Worm (Caenorhabditis elegans) whole organism, young adult: ENCODE measurements around the gene T10B9.9.
A peak's percentile ranks its signal among the peaks of the same experiment; 100 is the strongest.

ENCODE experiments used
- C17E4.6 ChIP-seq: fragments of 200-800 bp; sonication (Bioruptor generic); IDR thresholded peaks from 2 replicates; pipeline ENCODE4 v1.3.6; 2022; ENCODE audit warnings: missing genetic modification reagents, missing genetic modification characterization, missing compliant biosample characterization
- F10E7.11 ChIP-seq: sonication (generic microtip); optimal IDR thresholded peaks from 2 replicates; lab custom pipeline; 2017; ENCODE audit warnings: mild to moderate bottlenecking, missing genetic modification characterization, moderate library complexity, missing compliant biosample characterization
- F39B2.1 ChIP-seq: fragments of 200-800 bp; sonication (Bioruptor generic); IDR thresholded peaks from 2 replicates; pipeline ENCODE4 v1.3.6; 2022; ENCODE audit warnings: missing genetic modification reagents, missing genetic modification characterization, missing compliant biosample characterization
- K11D2.4 ChIP-seq: fragments of 200-800 bp; sonication (Bioruptor generic); IDR thresholded peaks from 2 replicates; pipeline ENCODE4 v1.3.6; 2022; ENCODE audit warnings: missing genetic modification reagents, missing genetic modification characterization, missing compliant biosample characterization
- Y56A3A.18 ChIP-seq: fragments of 200-800 bp; sonication (Bioruptor generic); IDR thresholded peaks from 2 replicates; pipeline ENCODE4 v1.3.6; 2022; ENCODE audit warnings: missing genetic modification reagents, missing genetic modification characterization, missing compliant biosample characterization
- Y79H2A.3 ChIP-seq: fragments of 200-800 bp; sonication (Bioruptor generic); conservative IDR thresholded peaks from 2 replicates; pipeline ENCODE4 v1.3.6; 2022; ENCODE audit warnings: missing genetic modification reagents, missing genetic modification characterization, missing compliant biosample characterization
- athp-1 ChIP-seq: sonication (generic microtip); optimal IDR thresholded peaks from 2 replicates; lab custom pipeline; 2017; ENCODE audit warnings: mild to moderate bottlenecking, missing genetic modification characterization, missing compliant biosample characterization
- attf-5 ChIP-seq: fragments of 200-800 bp; sonication (Bioruptor generic); optimal IDR thresholded peaks from 2 replicates; lab custom pipeline; 2018; ENCODE audit warnings: mild to moderate bottlenecking, missing genetic modification characterization, missing compliant biosample characterization
- attf-6 ChIP-seq: fragments of 200-800 bp; sonication (Bioruptor generic); IDR thresholded peaks from 2 replicates; pipeline ENCODE4 v1.3.6; 2022; ENCODE audit warnings: missing genetic modification reagents, missing genetic modification characterization, missing compliant biosample characterization
- bed-1 ChIP-seq: fragments of 200-800 bp; sonication (Bioruptor generic); IDR thresholded peaks from 2 replicates; pipeline ENCODE4 v1.3.6; 2022; ENCODE audit warnings: missing genetic modification reagents, missing genetic modification characterization, missing compliant biosample characterization
- bed-2 ChIP-seq: fragments of 200-800 bp; sonication (Bioruptor generic); IDR thresholded peaks from 2 replicates; pipeline ENCODE4 v1.3.6; 2022; ENCODE audit warnings: missing genetic modification reagents, missing genetic modification characterization, missing compliant biosample characterization
- cebp-2 ChIP-seq: fragments of 200-800 bp; sonication (Bioruptor generic); IDR thresholded peaks from 2 replicates; pipeline ENCODE4 v1.3.6; 2022; ENCODE audit warnings: missing genetic modification characterization, missing compliant biosample characterization
- ceh-100 ChIP-seq: fragments of 200-800 bp; sonication (Bioruptor generic); IDR thresholded peaks from 2 replicates; pipeline ENCODE4 v1.3.6; 2022; ENCODE audit warnings: missing genetic modification reagents, missing genetic modification characterization, missing compliant biosample characterization
- ceh-40 ChIP-seq: fragments of 200-800 bp; sonication (Bioruptor generic); IDR thresholded peaks from 2 replicates; pipeline ENCODE4 v1.3.6; 2022; ENCODE audit warnings: missing genetic modification characterization, missing compliant biosample characterization
- chd-7 ChIP-seq: sonication (generic microtip); optimal IDR thresholded peaks from 2 replicates; lab custom pipeline; 2016; ENCODE audit warnings: mild to moderate bottlenecking, missing genetic modification characterization, moderate library complexity, missing compliant biosample characterization
- dpl-1 ChIP-seq: fragments of 150-350 bp; optimal IDR thresholded peaks from 2 replicates; lab custom pipeline; 2014; ENCODE audit warnings: missing biosample characterization, missing genetic modification reagents, missing genetic modification characterization
- ets-4 ChIP-seq: fragments of 200-800 bp; sonication (Bioruptor generic); optimal IDR thresholded peaks from 2 replicates; lab custom pipeline; 2018; ENCODE audit warnings: mild to moderate bottlenecking, missing genetic modification characterization, missing compliant biosample characterization
- gei-17 ChIP-seq: fragments of 200-800 bp; sonication (Bioruptor generic); optimal IDR thresholded peaks from 2 replicates; lab custom pipeline; 2018; ENCODE audit warnings: mild to moderate bottlenecking, missing genetic modification characterization, missing compliant biosample characterization
- him-1 ChIP-seq: sonication (generic microtip); optimal IDR thresholded peaks from 2 replicates; lab custom pipeline; 2016; ENCODE audit warnings: missing genotype, missing genetic modification reagents, missing genetic modification characterization, missing compliant biosample characterization
- hlh-12 ChIP-seq: sonication (generic microtip); optimal IDR thresholded peaks from 2 replicates; lab custom pipeline; 2016; ENCODE audit warnings: missing genetic modification characterization, missing compliant biosample characterization
- hrde-1 ChIP-seq: sonication (generic microtip); optimal IDR thresholded peaks from 2 replicates; lab custom pipeline; 2016; ENCODE audit warnings: missing genetic modification characterization, mild to moderate bottlenecking, missing compliant biosample characterization, moderate library complexity, missing genotype, missing genetic modification reagents, borderline replicate concordance
- hsf-1 ChIP-seq: fragments of 200-800 bp; sonication (Bioruptor generic); IDR thresholded peaks from 2 replicates; pipeline ENCODE4 v1.3.6; 2022; ENCODE audit warnings: missing genetic modification reagents, missing genetic modification characterization, missing compliant biosample characterization
- let-607 ChIP-seq, 2 experiments: fragments of 200-800 bp in 1 of 2; sonication (Bioruptor generic) in 1 of 2; sonication (generic microtip) in 1 of 2; optimal IDR thresholded peaks; 2 replicates each; lab custom pipeline; 2016 to 2018; ENCODE audit warnings: mild to moderate bottlenecking in 2 of 2, missing compliant biosample characterization in 2 of 2, missing genetic modification characterization in 2 of 2, moderate library complexity in 2 of 2, missing genotype in 1 of 2
- lin-26 ChIP-seq: fragments of 200-800 bp; sonication (Bioruptor generic); IDR thresholded peaks from 2 replicates; pipeline ENCODE4 v1.3.6; 2022; ENCODE audit warnings: missing genetic modification reagents, missing genetic modification characterization, missing compliant biosample characterization
- lin-35 ChIP-seq, 3 experiments: fragments of 150-350 bp in 2 of 3; sonication (generic microtip) in 1 of 3; optimal IDR thresholded peaks; 2 replicates each; lab custom pipeline; 2014 to 2018; ENCODE audit warnings: missing biosample characterization in 3 of 3, missing genetic modification characterization in 3 of 3, missing genetic modification reagents in 3 of 3
- lin-40 ChIP-seq: sonication (generic microtip); optimal IDR thresholded peaks from 2 replicates; lab custom pipeline; 2016; ENCODE audit warnings: missing genetic modification characterization, mild to moderate bottlenecking, missing compliant biosample characterization, missing genotype, missing genetic modification reagents
- lin-54 ChIP-seq: fragments of 200-800 bp; sonication (Bioruptor generic); optimal IDR thresholded peaks from 2 replicates; lab custom pipeline; 2018; ENCODE audit warnings: mild to moderate bottlenecking, missing genetic modification characterization, missing compliant biosample characterization
- madf-3 ChIP-seq: fragments of 200-800 bp; sonication (Bioruptor generic); IDR thresholded peaks from 2 replicates; pipeline ENCODE4 v1.3.6; 2022; ENCODE audit warnings: missing genetic modification reagents, missing genetic modification characterization, missing compliant biosample characterization
- mes-4 ChIP-seq: sonication (generic microtip); optimal IDR thresholded peaks from 2 replicates; lab custom pipeline; 2016; ENCODE audit warnings: missing genotype, missing genetic modification characterization, missing compliant biosample characterization
- nhr-80 ChIP-seq: sonication (generic microtip); optimal IDR thresholded peaks from 2 replicates; lab custom pipeline; 2016; ENCODE audit warnings: missing genetic modification characterization, missing compliant biosample characterization
- nhr-90 ChIP-seq: sonication (generic microtip); optimal IDR thresholded peaks from 2 replicates; lab custom pipeline; 2016; ENCODE audit warnings: missing genotype, mild to moderate bottlenecking, missing genetic modification characterization, missing compliant biosample characterization
- pbrm-1 ChIP-seq: fragments of 200-800 bp; sonication (Bioruptor generic); IDR thresholded peaks from 2 replicates; pipeline ENCODE4 v1.3.6; 2022; ENCODE audit warnings: missing genetic modification reagents, missing genetic modification characterization, missing compliant biosample characterization
- rec-8 ChIP-seq, 2 experiments: sonication (generic microtip); optimal IDR thresholded peaks; 2 replicates each; lab custom pipeline; 2016; ENCODE audit warnings: mild to moderate bottlenecking in 2 of 2, missing genetic modification characterization in 2 of 2, missing genetic modification reagents in 2 of 2, missing genotype in 2 of 2, missing biosample characterization in 1 of 2, missing compliant biosample characterization in 1 of 2, moderate library complexity in 1 of 2
- repo-1 ChIP-seq: sonication (generic microtip); optimal IDR thresholded peaks from 2 replicates; lab custom pipeline; 2017; ENCODE audit warnings: mild to moderate bottlenecking, missing genetic modification characterization, missing compliant biosample characterization
- snpc-1.3 ChIP-seq: sonication (generic microtip); optimal IDR thresholded peaks from 2 replicates; lab custom pipeline; 2017; ENCODE audit warnings: missing genetic modification characterization, mild to moderate bottlenecking, missing compliant biosample characterization, antibody characterized with exemption, moderate library complexity, missing genotype, missing genetic modification reagents; ENCODE audit not compliant: insufficient read depth
- snpc-4 ChIP-seq, 5 experiments: fragments of 150-350 bp in 1 of 5; sonication (generic microtip) in 4 of 5; optimal IDR thresholded peaks; 2 replicates each; lab custom pipeline; 2014 to 2018; ENCODE audit warnings: missing genetic modification characterization in 5 of 5, missing biosample characterization in 3 of 5, antibody characterized with exemption in 2 of 5, mild to moderate bottlenecking in 2 of 5, missing compliant biosample characterization in 2 of 5, missing genotype in 2 of 5, moderate library complexity in 2 of 5, missing genetic modification reagents in 1 of 5
- tbx-9 ChIP-seq: sonication (generic microtip); optimal IDR thresholded peaks from 2 replicates; lab custom pipeline; 2016; ENCODE audit warnings: borderline replicate concordance, missing genetic modification characterization, inconsistent platforms, missing compliant biosample characterization
- xnd-1 ChIP-seq: sonication (generic microtip); optimal IDR thresholded peaks from 2 replicates; lab custom pipeline; 2016; ENCODE audit warnings: missing genotype, missing genetic modification reagents, missing genetic modification characterization, missing compliant biosample characterization
- ztf-22 ChIP-seq: fragments of 200-800 bp; sonication (Bioruptor generic); optimal IDR thresholded peaks from 2 replicates; lab custom pipeline; 2018; ENCODE audit warnings: mild to moderate bottlenecking, missing genetic modification characterization, moderate library complexity, missing compliant biosample characterization
- ztf-25 ChIP-seq: fragments of 200-800 bp; sonication (Bioruptor generic); IDR thresholded peaks from 2 replicates; pipeline ENCODE4 v1.3.6; 2022; ENCODE audit warnings: missing genetic modification reagents, missing genetic modification characterization, missing compliant biosample characterization
- ztf-26 ChIP-seq: sonication (generic microtip); optimal IDR thresholded peaks from 2 replicates; lab custom pipeline; 2017; ENCODE audit warnings: missing genetic modification characterization, missing compliant biosample characterization
- ztf-6 ChIP-seq: fragments of 200-800 bp; sonication (Bioruptor generic); IDR thresholded peaks from 2 replicates; pipeline ENCODE4 v1.3.6; 2022; ENCODE audit warnings: missing genetic modification reagents, missing genetic modification characterization, missing compliant biosample characterization

T10B9.9 gene

ce11 chrII:9774653-9775052 lies 1.0 kb downstream of the T10B9.9 start (continued):
- TF ChIP-seq attf-5 (GFP tag; lab: Kevin White, UChicago), result peak; percentile 56
- TF ChIP-seq madf-3 (GFP tag; lab: Robert Waterston, UW), result 0 out of 2 replicates have a peak, but pooled peaks have one; percentile 68
- TF ChIP-seq Y56A3A.18 (GFP tag; lab: Robert Waterston, UW), result peak; percentile 79
- peak; percentile 80; the same call in 1 of the 2 replicates for TF ChIP-seq bed-1 (GFP tag; lab: Robert Waterston, UW)
- no peak for TF ChIP-seq gei-17
- peak; percentile 28 for TF ChIP-seq athp-1 (tag; lab: Kevin White, UChicago)
- TF ChIP-seq C17E4.6 (GFP tag; lab: Robert Waterston, UW), result 0 out of 2 replicates have a peak, but pooled peaks have one; percentile 56
- TF ChIP-seq rec-8 (tag; optimal IDR thresholded peaks at IDR 0.05; lab: Kevin White, UChicago), result peak; percentile 33 to 82
- no peak for TF ChIP-seq ets-4 (GFP tag; lab: Kevin White, UChicago)
- TF ChIP-seq lin-35 (GFP tag; optimal IDR thresholded peaks at IDR 0.05; lab: Kevin White, UChicago), result peak in 1 of 3 experiments; percentile 77
- TF ChIP-seq tbx-9 (tag; lab: Kevin White, UChicago), result no peak
- peak; percentile 48; the same call in 1 of the 2 replicates for TF ChIP-seq hsf-1
- TF ChIP-seq nhr-90, result peak; percentile 72
- peak; percentile 78 for TF ChIP-seq repo-1 (tag; lab: Kevin White, UChicago)
- TF ChIP-seq ceh-40 (GFP tag; lab: Robert Waterston, UW), result 0 out of 2 replicates have a peak, but pooled peaks have one; percentile 60
- peak; percentile 23 to 43 for TF ChIP-seq let-607 (tag; optimal IDR thresholded peaks at IDR 0.05; lab: Kevin White, UChicago)
- TF ChIP-seq ztf-6, result no peak
- TF ChIP-seq mes-4, result peak; percentile 39
- TF ChIP-seq ztf-25 (GFP tag; lab: Robert Waterston, UW), result peak; percentile 76; the same call in 1 of the 2 replicates
- peak; percentile 42; the same call in 1 of the 2 replicates for TF ChIP-seq K11D2.4 (GFP tag; lab: Robert Waterston, UW)
- peak; percentile 15 for TF ChIP-seq xnd-1
- TF ChIP-seq cebp-2 (GFP tag; lab: Robert Waterston, UW), result peak; percentile 74; the same call in 1 of the 2 replicates
- peak; percentile 84 for TF ChIP-seq snpc-1.3 (tag; lab: Kevin White, UChicago)
- TF ChIP-seq nhr-80, result peak; percentile 63
- no peak for TF ChIP-seq bed-2
- TF ChIP-seq F10E7.11 (tag; lab: Kevin White, UChicago), result peak; percentile 69
- peak; percentile 67 for TF ChIP-seq chd-7 (tag; lab: Kevin White, UChicago)
- TF ChIP-seq lin-26, result no peak; the same call in 1 of the 2 replicates
- peak; percentile 38; the same call in 1 of the 2 replicates for TF ChIP-seq attf-6
- no peak for TF ChIP-seq lin-54 (GFP tag; lab: Kevin White, UChicago)
- TF ChIP-seq Y79H2A.3 (GFP tag; lab: Robert Waterston, UW), result peak; percentile 78
- peak; percentile 74 for TF ChIP-seq snpc-4 (GFP tag; optimal IDR thresholded peaks at IDR 0.05; lab: Kevin White, UChicago)
- TF ChIP-seq snpc-4 (tag; optimal IDR thresholded peaks at IDR 0.05; lab: Kevin White, UChicago), result peak in 3 of 4 experiments; percentile 10 to 78 (median 74)
- TF ChIP-seq him-1, result peak; percentile 90

- no peak for TF ChIP-seq attf-6
- TF ChIP-seq ztf-22, result no peak
- no peak for TF ChIP-seq hrde-1 (tag; lab: Kevin White, UChicago)
- TF ChIP-seq ztf-26 (tag; lab: Kevin White, UChicago), result no peak
- no peak for TF ChIP-seq hlh-12
- no peak for TF ChIP-seq lin-40
- TF ChIP-seq pbrm-1, result no peak
- TF ChIP-seq F39B2.1, result no peak
- no peak for TF ChIP-seq lin-35 (GFP tag; optimal IDR thresholded peaks at IDR 0.05; lab: Kevin White, UChicago)
- TF ChIP-seq mes-4, result no peak
- TF ChIP-seq K11D2.4 (GFP tag; lab: Robert Waterston, UW), result no peak
- TF ChIP-seq let-607 (tag; optimal IDR thresholded peaks at IDR 0.05; lab: Kevin White, UChicago), result no peak
- TF ChIP-seq dpl-1 (GFP tag; lab: Kevin White, UChicago), result no peak
- no peak for TF ChIP-seq Y79H2A.3 (GFP tag; lab: Robert Waterston, UW)
- TF ChIP-seq ceh-100 (GFP tag; lab: Robert Waterston, UW), result no peak
- TF ChIP-seq snpc-1.3 (tag; lab: Kevin White, UChicago), result no peak
- TF ChIP-seq, all 124 proteins: peak for 0
These were observed 1.7 kb downstream of the T10B9.9 start, which contains the start of gene ZK1321.4 for ce11 chrII:9773892-9774581. TSS of gene ZK1321.4 (minus strand) at chrII:9773942.
